Fruit fly (Drosophila melanogaster): ENCODE measurements around the gene CG31817.

- TF ChIP-seq CG14711 (tag; optimal IDR thresholded peaks at IDR 0.05): no peak
- TF ChIP-seq Hr96 (GFP tag; optimal IDR thresholded peaks at IDR 0.05): no peak
- no peak for TF ChIP-seq CG11617 (GFP tag; optimal IDR thresholded peaks at IDR 0.05)
- TF ChIP-seq tj (GFP tag; optimal IDR thresholded peaks at IDR 0.05): no peak
- TF ChIP-seq kay (GFP tag; ENCODE audit: borderline replicate concordance): no peak
- no peak for TF ChIP-seq pad (GFP tag; optimal IDR thresholded peaks at IDR 0.05)
- no peak for TF ChIP-seq CG7101 (tag; optimal IDR thresholded peaks at IDR 0.05)
- TF ChIP-seq Crg-1 (GFP tag; optimal IDR thresholded peaks at IDR 0.05): no peak
- TF ChIP-seq toe (GFP tag; optimal IDR thresholded peaks at IDR 0.05): no peak
- no peak for TF ChIP-seq Mnt (GFP tag; optimal IDR thresholded peaks at IDR 0.05)
- TF ChIP-seq CG7045 (GFP tag; optimal IDR thresholded peaks at IDR 0.05): no peak
- no peak for TF ChIP-seq cic (GFP tag; optimal IDR thresholded peaks at IDR 0.05)
- no peak for TF ChIP-seq Clk (GFP tag; optimal IDR thresholded peaks at IDR 0.05)
- TF ChIP-seq bab1 (GFP tag; optimal IDR thresholded peaks at IDR 0.05): no peak
Measured at dm6 chr2L:16288393-16288731, 49.3 kb downstream of the CG31817 start.
